Fruit fly (Drosophila melanogaster): ENCODE data around the gene mAcon1.

The mAcon1 gene

dm6 chr2L:21168295-21169159 is at the start of gene mAcon1, which contains the start of the genes CG43345 and CG43346:
Gene mAcon1 (plus strand): TSS chr2L:21168570.
Gene CG43345 (minus strand): TSS chr2L:21168581.
Gene CG43346 (minus strand): TSS chr2L:21168581.
- TF ChIP-seq CG12605 (GFP tag; IDR thresholded peaks at IDR 0.05) (no peak), Ets98B (GFP tag; IDR thresholded peaks at IDR 0.05) (no peak), EcR (GFP tag; optimal IDR thresholded peaks at IDR 0.05) (no peak), gl (tag; optimal IDR thresholded peaks at IDR 0.05) (peak; percentile 17), CG32121 (GFP tag; IDR thresholded peaks at IDR 0.05) (peak; percentile 39), CG34367 (tag; optimal IDR thresholded peaks at IDR 0.05) (no peak), CG13204 (GFP tag; optimal IDR thresholded peaks at IDR 0.05) (no peak), Pif1B (GFP tag; optimal IDR thresholded peaks at IDR 0.05) (no peak), D1 (tag; optimal IDR thresholded peaks at IDR 0.05) (no peak), CG10348 (GFP tag; IDR thresholded peaks at IDR 0.05) (0 out of 2 replicates have a peak, but pooled peaks have one; percentile 42), rn (GFP tag; IDR thresholded peaks at IDR 0.05) (no peak), Pif1A (GFP tag; optimal IDR thresholded peaks at IDR 0.05) (no peak), CG15710 (tag; optimal IDR thresholded peaks at IDR 0.05) (peak; percentile 80), CG14655 (GFP tag; optimal IDR thresholded peaks at IDR 0.05) (no peak), CG8159 (tag; optimal IDR thresholded peaks at IDR 0.05) (peak; percentile 76), CG4496 (GFP tag; IDR thresholded peaks at IDR 0.05) (peak; percentile 34; the same call in 1 of the 3 replicates), CG9948 (tag; optimal IDR thresholded peaks at IDR 0.05) (peak; percentile 62), CG8301 (tag; optimal IDR thresholded peaks at IDR 0.05) (peak; percentile 66), Snoo (tag; optimal IDR thresholded peaks at IDR 0.05) (peak; percentile 68), CG17806 (tag; optimal IDR thresholded peaks at IDR 0.05) (peak; percentile 52), fd96Ca (GFP tag; IDR thresholded peaks at IDR 0.05) (peak; percentile 71)

- TF ChIP-seq CG10348 (GFP tag; IDR thresholded peaks at IDR 0.05) (no peak), EcR (GFP tag; optimal IDR thresholded peaks at IDR 0.05) (no peak), gl (tag; optimal IDR thresholded peaks at IDR 0.05) (no peak), Ets98B (GFP tag; IDR thresholded peaks at IDR 0.05) (no peak), Pif1B (GFP tag; optimal IDR thresholded peaks at IDR 0.05) (no peak), Pif1A (GFP tag; optimal IDR thresholded peaks at IDR 0.05) (no peak), CG8301 (tag; optimal IDR thresholded peaks at IDR 0.05) (no peak), CG9948 (tag; optimal IDR thresholded peaks at IDR 0.05) (no peak)
These were observed 32.6 kb upstream of the mAcon1 start for dm6 chr2L:21135764-21136163.

dm6 chr2L:21141714-21142500 is 26.5 kb upstream of the mAcon1 start, which contains the start of gene Dap160:
Gene Dap160 (minus strand): TSS chr2L:21142347.
- no peak for TF ChIP-seq Pif1B (GFP tag; optimal IDR thresholded peaks at IDR 0.05)
- no peak for TF ChIP-seq CG14655 (GFP tag; optimal IDR thresholded peaks at IDR 0.05)
- no peak for TF ChIP-seq EcR (GFP tag; optimal IDR thresholded peaks at IDR 0.05)
- no peak for TF ChIP-seq CG15710 (tag; optimal IDR thresholded peaks at IDR 0.05)
- no peak for TF ChIP-seq Snoo (tag; optimal IDR thresholded peaks at IDR 0.05)
- no peak for TF ChIP-seq Ets98B (GFP tag; IDR thresholded peaks at IDR 0.05)

- TF ChIP-seq Snoo (tag; optimal IDR thresholded peaks at IDR 0.05) (no peak), CG17806 (tag; optimal IDR thresholded peaks at IDR 0.05) (no peak), Pif1A (GFP tag; optimal IDR thresholded peaks at IDR 0.05) (no peak), fd96Ca (GFP tag; IDR thresholded peaks at IDR 0.05) (no peak), CG8159 (tag; optimal IDR thresholded peaks at IDR 0.05) (no peak), gl (tag; optimal IDR thresholded peaks at IDR 0.05) (no peak), Pif1B (GFP tag; optimal IDR thresholded peaks at IDR 0.05) (no peak), CG32121 (GFP tag; IDR thresholded peaks at IDR 0.05) (no peak), CG10348 (GFP tag; IDR thresholded peaks at IDR 0.05) (no peak), CG34367 (tag; optimal IDR thresholded peaks at IDR 0.05) (no peak), CG12605 (GFP tag; IDR thresholded peaks at IDR 0.05) (no peak), CG4496 (GFP tag; IDR thresholded peaks at IDR 0.05) (no peak), CG15710 (tag; optimal IDR thresholded peaks at IDR 0.05) (no peak), EcR (GFP tag; optimal IDR thresholded peaks at IDR 0.05) (no peak), CG14655 (GFP tag; optimal IDR thresholded peaks at IDR 0.05) (no peak), Ets98B (GFP tag; IDR thresholded peaks at IDR 0.05) (no peak), CG9948 (tag; optimal IDR thresholded peaks at IDR 0.05) (no peak), D1 (tag; optimal IDR thresholded peaks at IDR 0.05) (no peak)
These were observed 25.9 kb upstream of the mAcon1 start for dm6 chr2L:21142501-21142849.

- TF ChIP-seq gl (tag; optimal IDR thresholded peaks at IDR 0.05) = no peak
- TF ChIP-seq CG34367 (tag; optimal IDR thresholded peaks at IDR 0.05) = peak; percentile 6
- TF ChIP-seq CG32121 (GFP tag; IDR thresholded peaks at IDR 0.05) = 0 out of 2 replicates have a peak, but pooled peaks have one; percentile 38
- no peak for TF ChIP-seq D1 (tag; optimal IDR thresholded peaks at IDR 0.05)
- peak; percentile 5 for TF ChIP-seq CG17806 (tag; optimal IDR thresholded peaks at IDR 0.05)
These were observed 25.4 kb upstream of the mAcon1 start, which contains the start of gene pths for dm6 chr2L:21142972-21143385. Gene pths (plus strand): TSS chr2L:21143229.
